Worm (Caenorhabditis elegans) whole organism, young adult: Measurements from ENCODE around the gene his-73.

Experiments
- B0019.2 ChIP-seq: fragments of 200-800 bp; sonication (Bioruptor generic); conservative IDR thresholded peaks from 2 replicates; pipeline ENCODE4 v1.3.6; 2022; ENCODE audit warnings: missing genetic modification reagents, missing genetic modification characterization, missing compliant biosample characterization
- B0336.3 ChIP-seq: fragments of 200-800 bp; sonication (Bioruptor generic); IDR thresholded peaks from 2 replicates; pipeline ENCODE4 v1.3.6; 2022; ENCODE audit warnings: missing genetic modification characterization, missing compliant biosample characterization
- C06A6.2 ChIP-seq: fragments of 200-800 bp; sonication (Bioruptor generic); conservative IDR thresholded peaks from 2 replicates; pipeline ENCODE4 v1.3.6; 2022; ENCODE audit warnings: missing genetic modification characterization, missing compliant biosample characterization
- D2030.7 ChIP-seq: fragments of 200-800 bp; sonication (Bioruptor generic); IDR thresholded peaks from 2 replicates; pipeline ENCODE4 v1.3.6; 2022; ENCODE audit warnings: missing genetic modification reagents, missing genetic modification characterization, missing compliant biosample characterization
- F10E7.11 ChIP-seq: sonication (generic microtip); optimal IDR thresholded peaks from 2 replicates; lab custom pipeline; 2017; ENCODE audit warnings: mild to moderate bottlenecking, missing genetic modification characterization, moderate library complexity, missing compliant biosample characterization
- F55B11.4 ChIP-seq: sonication (generic microtip); optimal IDR thresholded peaks from 2 replicates; lab custom pipeline; 2016; ENCODE audit warnings: missing compliant biosample characterization, missing genetic modification characterization, borderline replicate concordance; ENCODE audit not compliant: insufficient read depth
- F57A8.1 ChIP-seq: fragments of 200-800 bp; sonication (Bioruptor generic); optimal IDR thresholded peaks from 2 replicates; lab custom pipeline; 2018; ENCODE audit warnings: mild to moderate bottlenecking, missing genetic modification characterization, moderate library complexity, missing compliant biosample characterization
- F57C9.4 ChIP-seq: sonication (generic microtip); optimal IDR thresholded peaks from 2 replicates; lab custom pipeline; 2017; ENCODE audit warnings: mild to moderate bottlenecking, missing genetic modification characterization, missing compliant biosample characterization
- K11D2.4 ChIP-seq: fragments of 200-800 bp; sonication (Bioruptor generic); IDR thresholded peaks from 2 replicates; pipeline ENCODE4 v1.3.6; 2022; ENCODE audit warnings: missing genetic modification reagents, missing genetic modification characterization, missing compliant biosample characterization
- T07F8.4 ChIP-seq: sonication (generic microtip); optimal IDR thresholded peaks from 2 replicates; lab custom pipeline; 2016; ENCODE audit warnings: mild to moderate bottlenecking, missing genetic modification characterization, moderate library complexity, missing compliant biosample characterization
- T26A5.8 ChIP-seq: sonication (generic microtip); optimal IDR thresholded peaks from 2 replicates; lab custom pipeline; 2016; ENCODE audit warnings: missing genetic modification characterization, missing compliant biosample characterization
- Y53F4B.3 ChIP-seq: fragments of 200-800 bp; sonication (Bioruptor generic); IDR thresholded peaks from 2 replicates; pipeline ENCODE4 v1.3.6; 2022; ENCODE audit warnings: missing genetic modification reagents, missing genetic modification characterization, missing compliant biosample characterization
- akir-1 ChIP-seq: fragments of 200-800 bp; sonication (Bioruptor generic); optimal IDR thresholded peaks from 2 replicates; lab custom pipeline; 2018; ENCODE audit warnings: mild to moderate bottlenecking, missing genetic modification characterization, moderate library complexity, missing compliant biosample characterization
- ama-1 ChIP-seq, 3 experiments: fragments of 150-350 bp in 1 of 3; sonication (generic microtip) in 2 of 3; optimal IDR thresholded peaks; 2 replicates each; lab custom pipeline; 2014 to 2018; ENCODE audit warnings: missing biosample characterization in 2 of 3, missing genetic modification characterization in 2 of 3, missing genetic modification reagents in 2 of 3
- aptf-2 ChIP-seq: fragments of 200-800 bp; sonication (Bioruptor generic); conservative IDR thresholded peaks from 2 replicates; pipeline ENCODE4 v1.3.6; 2022; ENCODE audit warnings: missing genetic modification reagents, missing genetic modification characterization, missing compliant biosample characterization
- atf-7 ChIP-seq: sonication (generic microtip); optimal IDR thresholded peaks from 2 replicates; lab custom pipeline; 2017; ENCODE audit warnings: mild to moderate bottlenecking, missing genetic modification characterization, missing compliant biosample characterization
- bed-2 ChIP-seq: fragments of 200-800 bp; sonication (Bioruptor generic); IDR thresholded peaks from 2 replicates; pipeline ENCODE4 v1.3.6; 2022; ENCODE audit warnings: missing genetic modification reagents, missing genetic modification characterization, missing compliant biosample characterization
- ccch-3 ChIP-seq: fragments of 200-800 bp; sonication (Bioruptor generic); optimal IDR thresholded peaks from 2 replicates; lab custom pipeline; 2018; ENCODE audit warnings: mild to moderate bottlenecking, missing genetic modification characterization, missing compliant biosample characterization
- cebp-2 ChIP-seq: fragments of 200-800 bp; sonication (Bioruptor generic); IDR thresholded peaks from 2 replicates; pipeline ENCODE4 v1.3.6; 2022; ENCODE audit warnings: missing genetic modification characterization, missing compliant biosample characterization
- ceh-27 ChIP-seq: fragments of 200-800 bp; sonication (Bioruptor generic); optimal IDR thresholded peaks from 2 replicates; lab custom pipeline; 2018; ENCODE audit warnings: mild to moderate bottlenecking, missing genetic modification characterization, moderate library complexity, missing compliant biosample characterization
- ceh-58 ChIP-seq: fragments of 200-800 bp; sonication (Bioruptor generic); IDR thresholded peaks from 2 replicates; pipeline ENCODE4 v1.3.6; 2022; ENCODE audit warnings: missing genetic modification characterization, missing compliant biosample characterization
- die-1 ChIP-seq: sonication (generic microtip); optimal IDR thresholded peaks from 2 replicates; lab custom pipeline; 2016; ENCODE audit warnings: missing genotype, mild to moderate bottlenecking, missing genetic modification characterization, missing compliant biosample characterization
- egl-18 ChIP-seq: fragments of 200-800 bp; sonication (Bioruptor generic); IDR thresholded peaks from 2 replicates; pipeline ENCODE4 v1.3.6; 2022; ENCODE audit warnings: missing genetic modification reagents, missing genetic modification characterization, missing compliant biosample characterization
- egrh-3 ChIP-seq: fragments of 200-800 bp; sonication (Bioruptor generic); IDR thresholded peaks from 2 replicates; pipeline ENCODE4 v1.3.6; 2022; ENCODE audit warnings: missing genetic modification reagents, missing genetic modification characterization, missing compliant biosample characterization
- hlh-26 ChIP-seq: fragments of 200-800 bp; sonication (Bioruptor generic); conservative IDR thresholded peaks from 2 replicates; pipeline ENCODE4 v1.3.6; 2022; ENCODE audit warnings: missing genetic modification reagents, missing genetic modification characterization, missing compliant biosample characterization
- lag-1 ChIP-seq: fragments of 200-800 bp; sonication (Bioruptor generic); IDR thresholded peaks from 2 replicates; pipeline ENCODE4 v1.3.6; 2022; ENCODE audit warnings: missing genetic modification reagents, missing genetic modification characterization, missing compliant biosample characterization
- lin-35 ChIP-seq, 3 experiments: fragments of 150-350 bp in 2 of 3; sonication (generic microtip) in 1 of 3; optimal IDR thresholded peaks; 2 replicates each; lab custom pipeline; 2014 to 2018; ENCODE audit warnings: missing biosample characterization in 3 of 3, missing genetic modification characterization in 3 of 3, missing genetic modification reagents in 3 of 3
- lin-40 ChIP-seq: sonication (generic microtip); optimal IDR thresholded peaks from 2 replicates; lab custom pipeline; 2016; ENCODE audit warnings: missing genetic modification characterization, mild to moderate bottlenecking, missing compliant biosample characterization, missing genotype, missing genetic modification reagents
- lin-54 ChIP-seq: fragments of 200-800 bp; sonication (Bioruptor generic); optimal IDR thresholded peaks from 2 replicates; lab custom pipeline; 2018; ENCODE audit warnings: mild to moderate bottlenecking, missing genetic modification characterization, missing compliant biosample characterization
- lsl-1 ChIP-seq: fragments of 200-800 bp; sonication (Bioruptor generic); optimal IDR thresholded peaks from 2 replicates; lab custom pipeline; 2018; ENCODE audit warnings: mild to moderate bottlenecking, missing genetic modification characterization, moderate library complexity, missing compliant biosample characterization
- mcd-1 ChIP-seq: fragments of 200-800 bp; sonication (Bioruptor generic); IDR thresholded peaks from 2 replicates; pipeline ENCODE4 v1.3.6; 2022; ENCODE audit warnings: missing genetic modification reagents, missing genetic modification characterization, missing compliant biosample characterization
- nhr-179 ChIP-seq: sonication (generic microtip); optimal IDR thresholded peaks from 2 replicates; lab custom pipeline; 2016; ENCODE audit warnings: mild to moderate bottlenecking, missing genetic modification characterization, missing compliant biosample characterization
- nhr-27 ChIP-seq: fragments of 200-800 bp; sonication (Bioruptor generic); optimal IDR thresholded peaks from 2 replicates; lab custom pipeline; 2018; ENCODE audit warnings: mild to moderate bottlenecking, missing genetic modification characterization, moderate library complexity, missing compliant biosample characterization
- snpc-1.3 ChIP-seq: sonication (generic microtip); optimal IDR thresholded peaks from 2 replicates; lab custom pipeline; 2017; ENCODE audit warnings: missing genetic modification characterization, mild to moderate bottlenecking, missing compliant biosample characterization, antibody characterized with exemption, moderate library complexity, missing genotype, missing genetic modification reagents; ENCODE audit not compliant: insufficient read depth
- snpc-3.4 ChIP-seq: sonication (generic microtip); optimal IDR thresholded peaks from 2 replicates; lab custom pipeline; 2017; ENCODE audit warnings: missing genetic modification characterization, mild to moderate bottlenecking, missing compliant biosample characterization, antibody characterized with exemption, moderate library complexity, missing genotype, missing genetic modification reagents
- somi-1 ChIP-seq: fragments of 200-800 bp; sonication (Bioruptor generic); optimal IDR thresholded peaks from 2 replicates; lab custom pipeline; 2018; ENCODE audit warnings: mild to moderate bottlenecking, missing genetic modification characterization, missing compliant biosample characterization
- unc-62 ChIP-seq: fragments of 150-350 bp; optimal IDR thresholded peaks from 2 replicates; lab custom pipeline; 2014; ENCODE audit warnings: missing biosample characterization, missing genetic modification reagents, missing genetic modification characterization
- zfh-2 ChIP-seq: fragments of 200-800 bp; sonication (Bioruptor generic); conservative IDR thresholded peaks from 2 replicates; pipeline ENCODE4 v1.3.6; 2022; ENCODE audit warnings: missing genetic modification reagents, missing genetic modification characterization, missing compliant biosample characterization
- ztf-26 ChIP-seq: sonication (generic microtip); optimal IDR thresholded peaks from 2 replicates; lab custom pipeline; 2017; ENCODE audit warnings: missing genetic modification characterization, missing compliant biosample characterization
- ztf-28 ChIP-seq: fragments of 200-800 bp; sonication (Bioruptor generic); IDR thresholded peaks from 2 replicates; pipeline ENCODE4 v1.3.6; 2022; ENCODE audit warnings: missing genetic modification reagents, missing genetic modification characterization, missing compliant biosample characterization

The his-73 gene

ce11 chrII:13149965-13150364 is 33.5 kb upstream of the his-73 start:
- peak; percentile 30 for TF ChIP-seq ztf-26 (tag; lab: Kevin White, UChicago)
- TF ChIP-seq B0019.2 = no peak

ce11 chrII:13152409-13152808 is 31.1 kb upstream of the his-73 start:
- TF ChIP-seq F10E7.11 (no peak), zfh-2 (0 out of 2 replicates have a peak, but pooled peaks have one; percentile 13), T26A5.8 (tag; lab: Kevin White, UChicago) (no peak), lsl-1 (no peak), egrh-3 (GFP tag; lab: Robert Waterston, UW) (0 out of 2 replicates have a peak, but pooled peaks have one; percentile 19), F57C9.4 (tag; lab: Kevin White, UChicago) (no peak), lin-35 (GFP tag; optimal IDR thresholded peaks at IDR 0.05; lab: Kevin White, UChicago) (no peak)

- no peak for TF ChIP-seq egl-18
- TF ChIP-seq die-1 (tag; lab: Kevin White, UChicago) = no peak
- TF ChIP-seq bed-2 (GFP tag; lab: Robert Waterston, UW) = no peak
- TF ChIP-seq somi-1 (GFP tag; lab: Kevin White, UChicago) = no peak
- no peak for TF ChIP-seq B0336.3
- TF ChIP-seq lin-40 (tag; lab: Kevin White, UChicago) = no peak
- no peak for TF ChIP-seq Y53F4B.3 (GFP tag; lab: Robert Waterston, UW)
- TF ChIP-seq nhr-179 (tag; lab: Kevin White, UChicago) = no peak
- no peak for TF ChIP-seq zfh-2
- TF ChIP-seq ceh-27 (GFP tag; lab: Kevin White, UChicago) = no peak
- no peak for TF ChIP-seq lag-1 (GFP tag; lab: Robert Waterston, UW)
- TF ChIP-seq K11D2.4 (GFP tag; lab: Robert Waterston, UW) = no peak
- TF ChIP-seq atf-7 (tag; lab: Kevin White, UChicago) = no peak
- no peak for TF ChIP-seq snpc-3.4 (tag; lab: Kevin White, UChicago)
- TF ChIP-seq aptf-2 = no peak
- TF ChIP-seq akir-1 (GFP tag; lab: Kevin White, UChicago) = no peak
These were observed 30.2 kb upstream of the his-73 start, which contains the start of gene spe-18 for ce11 chrII:13153299-13153698. Gene spe-18 (minus strand): TSS chrII:13153399.

- TF ChIP-seq lin-40 (tag; lab: Kevin White, UChicago) (no peak), hlh-26 (GFP tag; lab: Robert Waterston, UW) (no peak), lin-54 (GFP tag; lab: Kevin White, UChicago) (peak; percentile 59), unc-62 (GFP tag; lab: Kevin White, UChicago) (no peak), F57A8.1 (GFP tag; lab: Kevin White, UChicago) (no peak), C06A6.2 (GFP tag; lab: Robert Waterston, UW) (no peak), egl-18 (no peak), nhr-27 (tag; lab: Kevin White, UChicago) (no peak), snpc-1.3 (no peak), D2030.7 (GFP tag; lab: Robert Waterston, UW) (0 out of 2 replicates have a peak, but pooled peaks have one; percentile 11), F57C9.4 (tag; lab: Kevin White, UChicago) (no peak), mcd-1 (GFP tag; lab: Robert Waterston, UW) (peak; percentile 63), F55B11.4 (tag; lab: Kevin White, UChicago) (no peak), atf-7 (tag; lab: Kevin White, UChicago) (no peak), ceh-58 (GFP tag; lab: Robert Waterston, UW) (no peak), ztf-28 (GFP tag; lab: Robert Waterston, UW) (no peak), T07F8.4 (tag; lab: Kevin White, UChicago) (no peak), cebp-2 (GFP tag; lab: Robert Waterston, UW) (no peak), ama-1 (optimal IDR thresholded peaks at IDR 0.05; lab: Kevin White, UChicago) (no peak), ama-1 (GFP tag; optimal IDR thresholded peaks at IDR 0.05; lab: Kevin White, UChicago) (no peak), ccch-3 (GFP tag; lab: Kevin White, UChicago) (no peak), nhr-179 (tag; lab: Kevin White, UChicago) (no peak)
These were observed 27.4 kb upstream of the his-73 start for ce11 chrII:13156071-13156470.
